Worm (Caenorhabditis elegans) whole organism, young adult: Measurements from ENCODE around the gene inx-18.

Source experiments
- B0035.1 ChIP-seq: sonication (generic microtip); optimal IDR thresholded peaks from 2 replicates; lab custom pipeline; 2016; ENCODE audit warnings: missing genetic modification characterization, mild to moderate bottlenecking, missing compliant biosample characterization, missing genotype, missing genetic modification reagents
- B0336.3 ChIP-seq: fragments of 200-800 bp; sonication (Bioruptor generic); IDR thresholded peaks from 2 replicates; pipeline ENCODE4 v1.3.6; 2022; ENCODE audit warnings: missing genetic modification characterization, missing compliant biosample characterization
- C06A6.2 ChIP-seq: fragments of 200-800 bp; sonication (Bioruptor generic); conservative IDR thresholded peaks from 2 replicates; pipeline ENCODE4 v1.3.6; 2022; ENCODE audit warnings: missing genetic modification characterization, missing compliant biosample characterization
- F37B4.10 ChIP-seq: fragments of 200-800 bp; sonication (Bioruptor generic); IDR thresholded peaks from 2 replicates; pipeline ENCODE4 v1.3.6; 2022; ENCODE audit warnings: missing genetic modification characterization, missing compliant biosample characterization
- F39B2.1 ChIP-seq: fragments of 200-800 bp; sonication (Bioruptor generic); IDR thresholded peaks from 2 replicates; pipeline ENCODE4 v1.3.6; 2022; ENCODE audit warnings: missing genetic modification reagents, missing genetic modification characterization, missing compliant biosample characterization
- Y53G8AR.9 ChIP-seq: fragments of 200-800 bp; sonication (Bioruptor generic); conservative IDR thresholded peaks from 2 replicates; pipeline ENCODE4 v1.3.6; 2022; ENCODE audit warnings: missing genetic modification reagents, missing genetic modification characterization, missing compliant biosample characterization
- akir-1 ChIP-seq: fragments of 200-800 bp; sonication (Bioruptor generic); optimal IDR thresholded peaks from 2 replicates; lab custom pipeline; 2018; ENCODE audit warnings: mild to moderate bottlenecking, missing genetic modification characterization, moderate library complexity, missing compliant biosample characterization
- ama-1 ChIP-seq, 3 experiments: fragments of 150-350 bp in 1 of 3; sonication (generic microtip) in 2 of 3; optimal IDR thresholded peaks; 2 replicates each; lab custom pipeline; 2014 to 2018; ENCODE audit warnings: missing biosample characterization in 2 of 3, missing genetic modification characterization in 2 of 3, missing genetic modification reagents in 2 of 3
- attf-5 ChIP-seq: fragments of 200-800 bp; sonication (Bioruptor generic); optimal IDR thresholded peaks from 2 replicates; lab custom pipeline; 2018; ENCODE audit warnings: mild to moderate bottlenecking, missing genetic modification characterization, missing compliant biosample characterization
- efl-1 ChIP-seq: fragments of 150-350 bp; optimal IDR thresholded peaks from 2 replicates; lab custom pipeline; 2014; ENCODE audit warnings: missing biosample characterization, missing genetic modification reagents, missing genetic modification characterization
- egl-44 ChIP-seq: fragments of 200-800 bp; sonication (Bioruptor generic); IDR thresholded peaks from 2 replicates; pipeline ENCODE4 v1.3.6; 2022; ENCODE audit warnings: missing genetic modification reagents, missing genetic modification characterization, missing compliant biosample characterization
- egrh-3 ChIP-seq: fragments of 200-800 bp; sonication (Bioruptor generic); IDR thresholded peaks from 2 replicates; pipeline ENCODE4 v1.3.6; 2022; ENCODE audit warnings: missing genetic modification reagents, missing genetic modification characterization, missing compliant biosample characterization
- ets-4 ChIP-seq: fragments of 200-800 bp; sonication (Bioruptor generic); optimal IDR thresholded peaks from 2 replicates; lab custom pipeline; 2018; ENCODE audit warnings: mild to moderate bottlenecking, missing genetic modification characterization, missing compliant biosample characterization
- gei-17 ChIP-seq: fragments of 200-800 bp; sonication (Bioruptor generic); optimal IDR thresholded peaks from 2 replicates; lab custom pipeline; 2018; ENCODE audit warnings: mild to moderate bottlenecking, missing genetic modification characterization, missing compliant biosample characterization
- hlh-12 ChIP-seq: sonication (generic microtip); optimal IDR thresholded peaks from 2 replicates; lab custom pipeline; 2016; ENCODE audit warnings: missing genetic modification characterization, missing compliant biosample characterization
- hlh-26 ChIP-seq: fragments of 200-800 bp; sonication (Bioruptor generic); conservative IDR thresholded peaks from 2 replicates; pipeline ENCODE4 v1.3.6; 2022; ENCODE audit warnings: missing genetic modification reagents, missing genetic modification characterization, missing compliant biosample characterization
- hrde-1 ChIP-seq: sonication (generic microtip); optimal IDR thresholded peaks from 2 replicates; lab custom pipeline; 2016; ENCODE audit warnings: missing genetic modification characterization, mild to moderate bottlenecking, missing compliant biosample characterization, moderate library complexity, missing genotype, missing genetic modification reagents, borderline replicate concordance
- let-526 ChIP-seq: fragments of 200-800 bp; sonication (Bioruptor generic); IDR thresholded peaks from 2 replicates; pipeline ENCODE4 v1.3.6; 2022; ENCODE audit warnings: missing genetic modification reagents, missing genetic modification characterization, missing compliant biosample characterization
- lin-26 ChIP-seq: fragments of 200-800 bp; sonication (Bioruptor generic); IDR thresholded peaks from 2 replicates; pipeline ENCODE4 v1.3.6; 2022; ENCODE audit warnings: missing genetic modification reagents, missing genetic modification characterization, missing compliant biosample characterization
- lsl-1 ChIP-seq: fragments of 200-800 bp; sonication (Bioruptor generic); optimal IDR thresholded peaks from 2 replicates; lab custom pipeline; 2018; ENCODE audit warnings: mild to moderate bottlenecking, missing genetic modification characterization, moderate library complexity, missing compliant biosample characterization
- madf-6 ChIP-seq: fragments of 200-800 bp; sonication (Bioruptor generic); IDR thresholded peaks from 2 replicates; pipeline ENCODE4 v1.3.6; 2022; ENCODE audit warnings: missing genetic modification reagents, missing genetic modification characterization, missing compliant biosample characterization
- madf-8 ChIP-seq: fragments of 200-800 bp; sonication (Bioruptor generic); conservative IDR thresholded peaks from 2 replicates; pipeline ENCODE4 v1.3.6; 2022; ENCODE audit warnings: missing genetic modification reagents, missing genetic modification characterization, missing compliant biosample characterization
- rcor-1 ChIP-seq: fragments of 200-800 bp; sonication (Bioruptor generic); IDR thresholded peaks from 2 replicates; pipeline ENCODE4 v1.3.6; 2022; ENCODE audit warnings: missing genetic modification reagents, missing genetic modification characterization, missing compliant biosample characterization
- rec-8 ChIP-seq, 2 experiments: sonication (generic microtip); optimal IDR thresholded peaks; 2 replicates each; lab custom pipeline; 2016; ENCODE audit warnings: mild to moderate bottlenecking in 2 of 2, missing genetic modification characterization in 2 of 2, missing genetic modification reagents in 2 of 2, missing genotype in 2 of 2, missing biosample characterization in 1 of 2, missing compliant biosample characterization in 1 of 2, moderate library complexity in 1 of 2
- somi-1 ChIP-seq: fragments of 200-800 bp; sonication (Bioruptor generic); optimal IDR thresholded peaks from 2 replicates; lab custom pipeline; 2018; ENCODE audit warnings: mild to moderate bottlenecking, missing genetic modification characterization, missing compliant biosample characterization
- tbp1 ChIP-seq: fragments of 200-800 bp; sonication (Bioruptor generic); optimal IDR thresholded peaks from 2 replicates; lab custom pipeline; 2018; ENCODE audit warnings: mild to moderate bottlenecking, missing genetic modification characterization, missing compliant biosample characterization
- tbx-9 ChIP-seq: sonication (generic microtip); optimal IDR thresholded peaks from 2 replicates; lab custom pipeline; 2016; ENCODE audit warnings: borderline replicate concordance, missing genetic modification characterization, inconsistent platforms, missing compliant biosample characterization
- unc-130 ChIP-seq: sonication (generic microtip); optimal IDR thresholded peaks from 2 replicates; lab custom pipeline; 2016; ENCODE audit warnings: missing genetic modification reagents, missing genetic modification characterization, missing compliant biosample characterization
- zfh-2 ChIP-seq: fragments of 200-800 bp; sonication (Bioruptor generic); conservative IDR thresholded peaks from 2 replicates; pipeline ENCODE4 v1.3.6; 2022; ENCODE audit warnings: missing genetic modification reagents, missing genetic modification characterization, missing compliant biosample characterization
- ztf-22 ChIP-seq: fragments of 200-800 bp; sonication (Bioruptor generic); optimal IDR thresholded peaks from 2 replicates; lab custom pipeline; 2018; ENCODE audit warnings: mild to moderate bottlenecking, missing genetic modification characterization, moderate library complexity, missing compliant biosample characterization
- ztf-6 ChIP-seq: fragments of 200-800 bp; sonication (Bioruptor generic); IDR thresholded peaks from 2 replicates; pipeline ENCODE4 v1.3.6; 2022; ENCODE audit warnings: missing genetic modification reagents, missing genetic modification characterization, missing compliant biosample characterization

inx-18 gene

ce11 chrIV:606055-606454 lies at the start of gene inx-18:
Gene inx-18 (plus strand): TSS chrIV:606355.
- TF ChIP-seq gei-17 (GFP tag; lab: Kevin White, UChicago) (no peak), B0035.1 (no peak), lsl-1 (no peak)
- TF ChIP-seq, all 124 proteins: peak for 0

- TF ChIP-seq zfh-2 (peak; percentile 69), egrh-3 (GFP tag; lab: Robert Waterston, UW) (peak; percentile 31; the same call in 1 of the 2 replicates), ztf-22 (GFP tag; lab: Kevin White, UChicago) (no peak)
Observed at ce11 chrIV:558735-559284, 47.3 kb upstream of the inx-18 start, which contains the start of gene efn-4. Gene efn-4 (plus strand): TSS chrIV:559234.

- TF ChIP-seq ztf-6 (GFP tag; lab: Robert Waterston, UW) (no peak), B0336.3 (GFP tag; lab: Robert Waterston, UW) (no peak), Y53G8AR.9 (no peak), lin-26 (no peak), F39B2.1 (GFP tag; lab: Robert Waterston, UW) (no peak)
Observed at ce11 chrIV:560314-560713, 45.8 kb upstream of the inx-18 start.

- TF ChIP-seq akir-1 (no peak), egl-44 (GFP tag; lab: Robert Waterston, UW) (no peak), unc-130 (GFP tag; lab: Kevin White, UChicago) (no peak)
Observed at ce11 chrIV:560780-561179, 45.4 kb upstream of the inx-18 start.

- TF ChIP-seq lsl-1 = no peak
- no peak for TF ChIP-seq rec-8 (tag; optimal IDR thresholded peaks at IDR 0.05; lab: Kevin White, UChicago)
- no peak for TF ChIP-seq attf-5
- TF ChIP-seq hlh-26 (GFP tag; lab: Robert Waterston, UW) = no peak
- TF ChIP-seq hrde-1 = no peak
- TF ChIP-seq B0336.3 (GFP tag; lab: Robert Waterston, UW) = no peak
- no peak for TF ChIP-seq rcor-1
Observed at ce11 chrIV:563417-563816, 42.7 kb upstream of the inx-18 start.

ce11 chrIV:564000-564399 lies 42.2 kb upstream of the inx-18 start:
- TF ChIP-seq F37B4.10 (GFP tag; lab: Robert Waterston, UW) (no peak), let-526 (GFP tag; lab: Robert Waterston, UW) (no peak), hlh-12 (tag; lab: Kevin White, UChicago) (no peak), somi-1 (GFP tag; lab: Kevin White, UChicago) (no peak), akir-1 (no peak), ama-1 (optimal IDR thresholded peaks at IDR 0.05; lab: Kevin White, UChicago) (no peak), ama-1 (GFP tag; optimal IDR thresholded peaks at IDR 0.05; lab: Kevin White, UChicago) (no peak), tbx-9 (tag; lab: Kevin White, UChicago) (no peak), ztf-6 (GFP tag; lab: Robert Waterston, UW) (no peak), C06A6.2 (GFP tag; lab: Robert Waterston, UW) (no peak)

- TF ChIP-seq madf-6 (peak; percentile 78), tbp1 (GFP tag; lab: Kevin White, UChicago) (no peak), madf-8 (GFP tag; lab: Robert Waterston, UW) (peak; percentile 59), efl-1 (GFP tag; lab: Kevin White, UChicago) (peak; percentile 65), ets-4 (GFP tag; lab: Kevin White, UChicago) (no peak)
- TF ChIP-seq, all 124 proteins: peak for 3
Observed at ce11 chrIV:570799-571300, 35.3 kb upstream of the inx-18 start, which contains the start of gene F56A11.5. Gene F56A11.5 (minus strand): TSS chrIV:570849.
